Worm (Caenorhabditis elegans) whole organism, L2 larva: ENCODE results near the gene frpr-14.

Experiments
- C34F6.9 ChIP-seq: fragments of 150-350 bp; optimal IDR thresholded peaks from 2 replicates; lab custom pipeline; 2014; ENCODE audit warnings: missing biosample characterization, missing genetic modification characterization
- F13H6.1 ChIP-seq: sonication (generic microtip); optimal IDR thresholded peaks from 2 replicates; lab custom pipeline; 2016; ENCODE audit warnings: missing genetic modification characterization, missing compliant biosample characterization
- R02D3.7 ChIP-seq: fragments of 150-350 bp; optimal IDR thresholded peaks from 2 replicates; lab custom pipeline; 2014; ENCODE audit warnings: missing biosample characterization, missing genetic modification characterization
- Y55F3AM.14 ChIP-seq: fragments of 200-800 bp; sonication (Bioruptor generic); optimal IDR thresholded peaks from 2 replicates; lab custom pipeline; 2018; ENCODE audit warnings: mild to moderate bottlenecking, missing genetic modification characterization, missing compliant biosample characterization
- alr-1 ChIP-seq: fragments of 150-350 bp; optimal IDR thresholded peaks from 2 replicates; lab custom pipeline; 2014; ENCODE audit warnings: missing biosample characterization, missing genetic modification characterization
- blmp-1 ChIP-seq: sonication (generic microtip); optimal IDR thresholded peaks from 2 replicates; lab custom pipeline; 2017; ENCODE audit warnings: missing genetic modification characterization, mild to moderate bottlenecking, missing compliant biosample characterization, antibody characterized with exemption, moderate library complexity; ENCODE audit not compliant: insufficient read depth
- ceh-16 ChIP-seq: fragments of 150-350 bp; optimal IDR thresholded peaks from 2 replicates; lab custom pipeline; 2014; ENCODE audit warnings: missing biosample characterization, missing genetic modification characterization
- ceh-82 ChIP-seq: fragments of 150-350 bp; optimal IDR thresholded peaks from 2 replicates; lab custom pipeline; 2014; ENCODE audit warnings: missing biosample characterization, missing genetic modification characterization
- crh-2 ChIP-seq: sonication (generic microtip); optimal IDR thresholded peaks from 2 replicates; lab custom pipeline; 2017; ENCODE audit warnings: missing biosample characterization, missing genetic modification characterization
- dmd-4 ChIP-seq: sonication (generic microtip); optimal IDR thresholded peaks from 2 replicates; lab custom pipeline; 2017; ENCODE audit warnings: missing biosample characterization, missing genetic modification characterization
- egl-27 ChIP-seq: sonication (generic microtip); optimal IDR thresholded peaks from 3 replicates; lab custom pipeline; 2017; ENCODE audit warnings: missing biosample characterization, missing genetic modification reagents, missing genetic modification characterization
- elt-1 ChIP-seq: fragments of 150-350 bp; optimal IDR thresholded peaks from 2 replicates; lab custom pipeline; 2014; ENCODE audit warnings: missing biosample characterization, missing genetic modification characterization
- elt-3 ChIP-seq: sonication (generic microtip); optimal IDR thresholded peaks from 2 replicates; lab custom pipeline; 2017; ENCODE audit warnings: missing biosample characterization, missing genetic modification characterization
- fos-1 ChIP-seq: fragments of 150-350 bp; optimal IDR thresholded peaks from 2 replicates; lab custom pipeline; 2014; ENCODE audit warnings: missing biosample characterization, missing genetic modification characterization
- gmeb-1 ChIP-seq: fragments of 150-350 bp; optimal IDR thresholded peaks from 2 replicates; lab custom pipeline; 2014; ENCODE audit warnings: missing biosample characterization, missing genetic modification characterization
- lin-39 ChIP-seq: fragments of 150-350 bp; optimal IDR thresholded peaks from 2 replicates; lab custom pipeline; 2014; ENCODE audit warnings: missing biosample characterization, missing genetic modification reagents, missing genetic modification characterization
- lsy-2 ChIP-seq, 2 experiments: fragments of 150-350 bp in 1 of 2; sonication (generic microtip) in 1 of 2; optimal IDR thresholded peaks; 2 replicates each; lab custom pipeline; 2014 to 2017; ENCODE audit warnings: missing biosample characterization in 2 of 2, missing genetic modification characterization in 2 of 2
- mab-5 ChIP-seq: fragments of 150-350 bp; optimal IDR thresholded peaks from 2 replicates; lab custom pipeline; 2014; ENCODE audit warnings: missing biosample characterization, missing genetic modification characterization
- mdl-1 ChIP-seq, 2 experiments: fragments of 150-350 bp in 1 of 2; sonication (generic microtip) in 1 of 2; optimal IDR thresholded peaks; 2 replicates each; lab custom pipeline; 2017; ENCODE audit warnings: missing biosample characterization in 2 of 2, missing genetic modification characterization in 2 of 2
- nhr-10 ChIP-seq: sonication (generic microtip); optimal IDR thresholded peaks from 2 replicates; lab custom pipeline; 2017; ENCODE audit warnings: missing biosample characterization, missing genetic modification characterization
- nhr-12 ChIP-seq: fragments of 150-350 bp; optimal IDR thresholded peaks from 2 replicates; lab custom pipeline; 2014; ENCODE audit warnings: missing biosample characterization, missing genetic modification characterization
- nhr-21 ChIP-seq: fragments of 150-350 bp; optimal IDR thresholded peaks from 2 replicates; lab custom pipeline; 2014; ENCODE audit warnings: missing biosample characterization, missing genetic modification characterization
- nhr-237 ChIP-seq: fragments of 150-350 bp; optimal IDR thresholded peaks from 2 replicates; lab custom pipeline; 2014; ENCODE audit warnings: missing biosample characterization, missing genetic modification characterization
- nhr-6 ChIP-seq: fragments of 150-350 bp; optimal IDR thresholded peaks from 2 replicates; lab custom pipeline; 2014; ENCODE audit warnings: missing biosample characterization, missing genetic modification characterization
- nhr-77 ChIP-seq: fragments of 150-350 bp; optimal IDR thresholded peaks from 2 replicates; lab custom pipeline; 2014; ENCODE audit warnings: missing biosample characterization, missing genetic modification characterization
- peb-1 ChIP-seq: fragments of 150-350 bp; optimal IDR thresholded peaks from 2 replicates; lab custom pipeline; 2014; ENCODE audit warnings: missing biosample characterization, missing genetic modification characterization
- sem-4 ChIP-seq: fragments of 150-350 bp; optimal IDR thresholded peaks from 2 replicates; lab custom pipeline; 2014; ENCODE audit warnings: missing biosample characterization, missing genetic modification reagents, missing genetic modification characterization
- skn-1 ChIP-seq: sonication (generic microtip); optimal IDR thresholded peaks from 2 replicates; lab custom pipeline; 2017; ENCODE audit warnings: missing biosample characterization, missing genetic modification characterization
- sma-3 ChIP-seq: sonication (generic microtip); optimal IDR thresholded peaks from 2 replicates; lab custom pipeline; 2016; ENCODE audit warnings: missing genetic modification reagents, missing genetic modification characterization, missing compliant biosample characterization
- sma-9 ChIP-seq, 2 experiments: fragments of 150-350 bp in 1 of 2; sonication (generic microtip) in 1 of 2; optimal IDR thresholded peaks; 2 replicates each; lab custom pipeline; 2014 to 2016; ENCODE audit warnings: missing genetic modification characterization in 2 of 2, mild to moderate bottlenecking in 1 of 2, missing biosample characterization in 1 of 2, missing compliant biosample characterization in 1 of 2, missing genetic modification reagents in 1 of 2, moderate library complexity in 1 of 2
- unc-39 ChIP-seq: fragments of 150-350 bp; optimal IDR thresholded peaks from 2 replicates; lab custom pipeline; 2014; ENCODE audit warnings: missing biosample characterization, missing genetic modification characterization
- unc-55 ChIP-seq: fragments of 150-350 bp; sonication (generic microtip); optimal IDR thresholded peaks from 3 replicates; lab custom pipeline; 2014; ENCODE audit warnings: missing biosample characterization, missing genetic modification reagents, missing genetic modification characterization
- unc-62 ChIP-seq: fragments of 150-350 bp; optimal IDR thresholded peaks from 2 replicates; lab custom pipeline; 2014; ENCODE audit warnings: missing biosample characterization, missing genetic modification reagents, missing genetic modification characterization
- ztf-1 ChIP-seq: fragments of 200-800 bp; sonication (Bioruptor generic); conservative IDR thresholded peaks from 2 replicates; pipeline ENCODE4 v1.3.6; 2022; ENCODE audit warnings: missing genetic modification characterization, missing compliant biosample characterization
- ztf-11 ChIP-seq: sonication (generic microtip); optimal IDR thresholded peaks from 2 replicates; lab custom pipeline; 2017; ENCODE audit warnings: missing biosample characterization, missing genetic modification characterization
- ztf-4 ChIP-seq: fragments of 150-350 bp; optimal IDR thresholded peaks from 2 replicates; lab custom pipeline; 2014; ENCODE audit warnings: missing biosample characterization, missing genetic modification characterization

frpr-14 gene

DNA sequence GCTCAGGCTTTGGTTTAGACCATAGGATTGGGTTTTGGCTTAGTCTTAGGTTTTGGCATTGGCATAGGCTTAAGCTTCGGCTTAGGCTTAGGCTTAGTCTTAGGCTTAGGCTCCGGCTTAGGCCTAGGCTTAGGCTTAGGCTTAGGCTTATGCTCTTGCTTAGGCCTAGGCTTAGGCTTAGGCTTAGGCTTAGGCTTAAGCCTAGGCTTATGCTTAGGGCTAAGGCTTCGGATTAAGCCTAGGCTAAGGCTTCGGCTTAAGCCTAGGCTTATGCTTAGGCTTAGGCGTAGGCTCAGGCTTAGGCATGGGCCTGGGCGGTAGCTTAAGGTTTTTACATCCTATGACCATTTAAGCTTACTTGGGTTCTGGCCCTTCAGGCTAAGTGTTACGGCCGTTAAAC is 569 bp downstream of the frpr-14 start:
- TF ChIP-seq unc-62 (GFP tag; lab: Kevin White, UChicago), result no peak
- TF ChIP-seq mab-5 (tag; lab: Kevin White, UChicago), result no peak

DNA sequence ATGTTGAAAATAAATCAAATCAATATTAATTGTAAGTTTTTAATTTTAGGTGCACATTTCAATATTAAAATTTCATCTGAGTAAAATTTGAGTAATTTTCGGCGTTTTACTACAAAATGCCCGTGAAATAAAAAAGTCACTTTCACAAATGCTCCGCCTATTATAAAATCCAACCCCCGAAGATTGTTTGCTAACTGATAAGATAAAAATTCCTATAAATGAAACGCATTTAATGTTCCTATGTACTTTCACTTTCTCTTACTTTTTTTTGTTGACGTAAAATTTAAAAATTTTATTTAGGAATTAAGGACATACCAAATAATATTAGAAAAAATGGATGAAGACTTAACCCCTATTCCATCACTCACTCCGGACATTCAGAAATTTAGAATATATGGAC is 7.6 kb downstream of the frpr-14 start, which contains the start of gene sdz-24:
Gene sdz-24, plus strand, starts transcription at position 301 of the 400 bp plus-strand sequence.
- TF ChIP-seq unc-62 (GFP tag; lab: Kevin White, UChicago) (no peak), dmd-4 (tag; lab: Kevin White, UChicago) (no peak), F13H6.1 (tag; lab: Kevin White, UChicago) (no peak), nhr-237 (tag; lab: Kevin White, UChicago) (no peak), mab-5 (tag; lab: Kevin White, UChicago) (no peak), elt-3 (tag; lab: Kevin White, UChicago) (no peak), sma-9 (GFP tag; optimal IDR thresholded peaks at IDR 0.05; lab: Kevin White, UChicago) (no peak), sma-9 (tag; optimal IDR thresholded peaks at IDR 0.05; lab: Kevin White, UChicago) (no peak), nhr-10 (tag; lab: Kevin White, UChicago) (no peak), fos-1 (tag; lab: Kevin White, UChicago) (no peak), R02D3.7 (tag; lab: Kevin White, UChicago) (no peak), blmp-1 (no peak), ztf-4 (no peak), lsy-2 (tag; optimal IDR thresholded peaks at IDR 0.05; lab: Kevin White, UChicago) (no peak), mdl-1 (tag; optimal IDR thresholded peaks at IDR 0.05; lab: Kevin White, UChicago) (no peak), alr-1 (tag; lab: Kevin White, UChicago) (no peak), gmeb-1 (no peak), ceh-82 (no peak), nhr-6 (tag; lab: Kevin White, UChicago) (no peak), sem-4 (tag; lab: Kevin White, UChicago) (no peak), nhr-21 (tag; lab: Kevin White, UChicago) (no peak)

DNA sequence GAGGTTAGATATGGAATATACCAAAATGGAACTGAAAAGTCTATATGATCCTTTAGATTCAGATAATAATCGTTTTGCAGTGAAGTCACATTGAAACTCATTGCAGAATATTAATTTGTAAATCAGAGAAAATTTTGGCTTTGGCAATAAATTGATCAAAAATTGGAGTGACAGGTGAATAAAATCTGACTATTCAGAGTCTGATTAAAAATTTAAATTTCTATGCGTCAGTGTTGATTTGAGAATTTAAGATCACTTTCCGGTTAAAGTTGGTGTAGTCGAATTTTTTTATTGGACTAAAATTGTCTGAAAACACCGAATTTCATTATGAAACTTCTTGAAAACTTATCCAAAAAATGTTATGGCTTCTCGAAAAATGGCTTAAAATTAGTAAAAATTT is 10.9 kb downstream of the frpr-14 start, which contains the start of gene sri-45:
Gene sri-45, minus strand, starts transcription at position 101 of the 400 bp plus-strand sequence.
- TF ChIP-seq lsy-2 (tag; optimal IDR thresholded peaks at IDR 0.05; lab: Kevin White, UChicago), result no peak
- no peak for TF ChIP-seq crh-2 (tag; lab: Kevin White, UChicago)
- no peak for TF ChIP-seq unc-62 (GFP tag; lab: Kevin White, UChicago)
- TF ChIP-seq sma-3 (GFP tag; lab: Kevin White, UChicago), result no peak
- no peak for TF ChIP-seq mab-5 (tag; lab: Kevin White, UChicago)
- no peak for TF ChIP-seq nhr-77 (tag; lab: Kevin White, UChicago)
- no peak for TF ChIP-seq C34F6.9 (tag; lab: Kevin White, UChicago)
- no peak for TF ChIP-seq ceh-16 (tag; lab: Kevin White, UChicago)
- TF ChIP-seq R02D3.7 (tag; lab: Kevin White, UChicago), result no peak
- no peak for TF ChIP-seq Y55F3AM.14 (GFP tag; lab: Kevin White, UChicago)
- no peak for TF ChIP-seq dmd-4 (tag; lab: Kevin White, UChicago)
- no peak for TF ChIP-seq ztf-4
- no peak for TF ChIP-seq egl-27 (tag; lab: Kevin White, UChicago)
- TF ChIP-seq ztf-1 (GFP tag; lab: Robert Waterston, UW), result no peak
- no peak for TF ChIP-seq nhr-237 (tag; lab: Kevin White, UChicago)
- no peak for TF ChIP-seq ztf-11 (tag; lab: Kevin White, UChicago)
- no peak for TF ChIP-seq lin-39
- no peak for TF ChIP-seq peb-1 (tag; lab: Kevin White, UChicago)
- no peak for TF ChIP-seq nhr-10 (tag; lab: Kevin White, UChicago)

ce11 chrII:667864-668263 is 17.1 kb downstream of the frpr-14 start:
- TF ChIP-seq ztf-11 (tag; lab: Kevin White, UChicago), result no peak
- TF ChIP-seq mdl-1 (tag; optimal IDR thresholded peaks at IDR 0.05; lab: Kevin White, UChicago), result no peak
- TF ChIP-seq ceh-16 (tag; lab: Kevin White, UChicago), result no peak
- TF ChIP-seq mab-5 (tag; lab: Kevin White, UChicago), result no peak
- TF ChIP-seq nhr-237 (tag; lab: Kevin White, UChicago), result no peak
- TF ChIP-seq ztf-1 (GFP tag; lab: Robert Waterston, UW), result no peak
- no peak for TF ChIP-seq F13H6.1 (tag; lab: Kevin White, UChicago)
- no peak for TF ChIP-seq unc-39 (tag; lab: Kevin White, UChicago)
- TF ChIP-seq peb-1 (tag; lab: Kevin White, UChicago), result no peak
- TF ChIP-seq C34F6.9 (tag; lab: Kevin White, UChicago), result no peak
- no peak for TF ChIP-seq nhr-12
- no peak for TF ChIP-seq unc-55
- no peak for TF ChIP-seq nhr-77 (tag; lab: Kevin White, UChicago)
- TF ChIP-seq sma-9 (GFP tag; optimal IDR thresholded peaks at IDR 0.05; lab: Kevin White, UChicago), result no peak
- TF ChIP-seq sma-9 (tag; optimal IDR thresholded peaks at IDR 0.05; lab: Kevin White, UChicago), result no peak
- no peak for TF ChIP-seq Y55F3AM.14 (GFP tag; lab: Kevin White, UChicago)
- no peak for TF ChIP-seq nhr-10 (tag; lab: Kevin White, UChicago)
- TF ChIP-seq gmeb-1, result no peak
- no peak for TF ChIP-seq skn-1 (tag; lab: Kevin White, UChicago)
- no peak for TF ChIP-seq elt-1 (tag; lab: Kevin White, UChicago)
